Fruit fly (Drosophila melanogaster) whole organism, pupa: Measurements from ENCODE around the gene Mrgn1.

ENCODE experiments used
- CG10348 ChIP-seq: fragments of 200-800 bp; sonication (Bioruptor generic); IDR thresholded peaks from 2 replicates; pipeline ENCODE4 v1.3.6; 2022; ENCODE audit warnings: missing biosample characterization, missing genetic modification characterization
- CG14655 ChIP-seq: fragments of 200-800 bp; sonication (Bioruptor generic); optimal IDR thresholded peaks from 3 replicates; lab custom pipeline; 2017; ENCODE audit warnings: mild to moderate bottlenecking, missing biosample characterization, missing genetic modification reagents, missing genetic modification characterization

dm6 chrX:13770768-13771167, 49.0 kb upstream of the Mrgn1 start:
- TF ChIP-seq CG10348 (GFP tag; lab: Robert Waterston, UW), result no peak
- TF ChIP-seq CG14655 (GFP tag; lab: Kevin White, UChicago), result no peak
